Fruit fly (Drosophila melanogaster): ENCODE results near the gene gd.

- TF ChIP-seq Hr96 (GFP tag; optimal IDR thresholded peaks at IDR 0.05) (no peak), Crg-1 (GFP tag; optimal IDR thresholded peaks at IDR 0.05) (no peak), toe (GFP tag; optimal IDR thresholded peaks at IDR 0.05) (no peak), CG5204 (GFP tag; optimal IDR thresholded peaks at IDR 0.05) (no peak), kay (GFP tag; ENCODE audit: borderline replicate concordance) (no peak), CG12768 (GFP tag; optimal IDR thresholded peaks at IDR 0.05) (no peak)
Measured at dm6 chrX:12028825-12029514, 41.4 kb upstream of the gd start, which contains the start of gene Usp7.

All from whole organism, adult.